Fruit fly (Drosophila melanogaster) whole organism, embryonic: ENCODE data around the gene DCAF12.

Source experiments
- Antp ChIP-seq: fragments of 200-800 bp; sonication (Bioruptor generic); optimal IDR thresholded peaks from 3 replicates; lab custom pipeline; 2016; ENCODE audit warnings: missing biosample characterization, missing genetic modification characterization
- CG10979 ChIP-seq: fragments of 200-800 bp; sonication (Bioruptor generic); optimal IDR thresholded peaks from 2 replicates; lab custom pipeline; 2018; ENCODE audit warnings: missing biosample characterization, mild to moderate bottlenecking, missing genetic modification characterization, moderate library complexity
- CG11560 ChIP-seq: fragments of 200-800 bp; sonication (Bioruptor generic); IDR thresholded peaks from 3 replicates; pipeline ENCODE4 v1.3.6; 2022; ENCODE audit warnings: missing biosample characterization, missing genetic modification characterization
- CG12071 ChIP-seq: fragments of 200-800 bp; sonication (Bioruptor generic); optimal IDR thresholded peaks from 3 replicates; lab custom pipeline; 2018; ENCODE audit warnings: missing biosample characterization, mild to moderate bottlenecking, missing genetic modification characterization
- CG13775 ChIP-seq: fragments of 200-800 bp; sonication (Bioruptor generic); optimal IDR thresholded peaks from 3 replicates; lab custom pipeline; 2017; ENCODE audit warnings: missing biosample characterization, mild to moderate bottlenecking, missing genetic modification characterization
- CG15514 ChIP-seq: fragments of 200-800 bp; sonication (Bioruptor generic); optimal IDR thresholded peaks from 3 replicates; lab custom pipeline; 2017; ENCODE audit warnings: missing biosample characterization, missing genetic modification characterization, mild to moderate bottlenecking, moderate library complexity, missing genetic modification reagents
- CG1603 ChIP-seq: fragments of 200-800 bp; sonication (Bioruptor generic); optimal IDR thresholded peaks from 2 replicates; lab custom pipeline; 2019; ENCODE audit warnings: missing biosample characterization, mild to moderate bottlenecking, missing genetic modification characterization, moderate library complexity
- CG16863 ChIP-seq: fragments of 200-800 bp; sonication (Bioruptor generic); optimal IDR thresholded peaks from 3 replicates; lab custom pipeline; 2016; ENCODE audit warnings: missing biosample characterization, missing genetic modification characterization
- CG17359 ChIP-seq: fragments of 200-800 bp; sonication (Bioruptor generic); optimal IDR thresholded peaks from 3 replicates; lab custom pipeline; 2018; ENCODE audit warnings: missing biosample characterization, mild to moderate bottlenecking, missing genetic modification characterization, moderate library complexity
- CG17385 ChIP-seq: fragments of 200-800 bp; sonication (Bioruptor generic); optimal IDR thresholded peaks from 3 replicates; lab custom pipeline; 2018; ENCODE audit warnings: missing biosample characterization, mild to moderate bottlenecking, missing genetic modification characterization
- CG17568 ChIP-seq: fragments of 200-800 bp; sonication (Bioruptor generic); optimal IDR thresholded peaks from 2 replicates; lab custom pipeline; 2018; ENCODE audit warnings: missing biosample characterization, mild to moderate bottlenecking, missing genetic modification characterization, moderate library complexity
- CG2199 ChIP-seq: fragments of 200-800 bp; sonication (Bioruptor generic); IDR thresholded peaks from 3 replicates; pipeline ENCODE4 v1.3.6; 2022; ENCODE audit warnings: missing biosample characterization, missing genetic modification characterization
- CG30403 ChIP-seq: fragments of 200-800 bp; sonication (Bioruptor generic); optimal IDR thresholded peaks from 3 replicates; lab custom pipeline; 2016; ENCODE audit warnings: missing biosample characterization, missing genetic modification characterization
- CG5245 ChIP-seq: fragments of 200-800 bp; sonication (Bioruptor generic); optimal IDR thresholded peaks from 3 replicates; lab custom pipeline; 2016; ENCODE audit warnings: missing biosample characterization, missing genetic modification characterization
- CG8290 ChIP-seq, 3 experiments: fragments of 200-800 bp; sonication (Bioruptor generic); optimal IDR thresholded peaks; 2 replicates each; lab custom pipeline; 2016 to 2019; ENCODE audit warnings: missing biosample characterization in 3 of 3, missing genetic modification characterization in 3 of 3, mild to moderate bottlenecking in 2 of 3, moderate library complexity in 1 of 3
- CkIIα-i1 ChIP-seq: fragments of 200-800 bp; sonication (Bioruptor generic); IDR thresholded peaks from 2 replicates; pipeline ENCODE4 v1.3.6; 2022; ENCODE audit warnings: missing biosample characterization, missing genetic modification characterization
- D19A ChIP-seq: fragments of 200-800 bp; optimal IDR thresholded peaks from 3 replicates; lab custom pipeline; 2019; ENCODE audit warnings: missing biosample characterization, mild to moderate bottlenecking, missing genetic modification characterization, moderate library complexity
- Doc3 ChIP-seq: fragments of 200-800 bp; sonication (Bioruptor generic); IDR thresholded peaks from 3 replicates; pipeline ENCODE4 v1.3.6; 2022; ENCODE audit warnings: missing biosample characterization, missing genetic modification characterization; ENCODE audit not compliant: partially characterized antibody
- Drgx ChIP-seq: fragments of 200-800 bp; sonication (Bioruptor generic); IDR thresholded peaks from 2 replicates; pipeline ENCODE4 v1.3.6; 2022; ENCODE audit warnings: missing biosample characterization, missing genetic modification characterization
- E2f2 ChIP-seq: fragments of 200-800 bp; sonication (Bioruptor generic); IDR thresholded peaks from 2 replicates; pipeline ENCODE4 v1.3.6; 2022; ENCODE audit warnings: missing biosample characterization, missing genetic modification characterization
- ERR ChIP-seq: fragments of 200-800 bp; sonication (Bioruptor generic); optimal IDR thresholded peaks from 2 replicates; lab custom pipeline; 2016; ENCODE audit warnings: missing biosample characterization, missing genetic modification characterization
- H15 ChIP-seq: fragments of 200-800 bp; sonication (Bioruptor generic); IDR thresholded peaks from 3 replicates; pipeline ENCODE4 v1.3.6; 2022; ENCODE audit warnings: missing biosample characterization, missing genetic modification characterization
- HLH54F ChIP-seq: fragments of 200-800 bp; sonication (Bioruptor generic); optimal IDR thresholded peaks from 3 replicates; lab custom pipeline; 2016; ENCODE audit warnings: missing biosample characterization, missing genetic modification characterization
- Mes4 ChIP-seq: fragments of 200-800 bp; sonication (Bioruptor generic); optimal IDR thresholded peaks from 2 replicates; lab custom pipeline; 2016; ENCODE audit warnings: missing biosample characterization, missing genetic modification characterization
- PHDP ChIP-seq: fragments of 200-800 bp; sonication (Bioruptor generic); optimal IDR thresholded peaks from 3 replicates; lab custom pipeline; 2018; ENCODE audit warnings: missing biosample characterization, mild to moderate bottlenecking, missing genetic modification characterization, moderate library complexity
- Side ChIP-seq: fragments of 200-800 bp; sonication (Bioruptor generic); optimal IDR thresholded peaks from 2 replicates; lab custom pipeline; 2016; ENCODE audit warnings: missing biosample characterization, missing genetic modification characterization
- Sox100B ChIP-seq: fragments of 200-800 bp; sonication (Bioruptor generic); optimal IDR thresholded peaks from 3 replicates; lab custom pipeline; 2018; ENCODE audit warnings: missing biosample characterization, mild to moderate bottlenecking, missing genetic modification characterization
- Tbp ChIP-seq: fragments of >200 bp; optimal IDR thresholded peaks from 2 replicates; lab custom pipeline; 2018; ENCODE audit warnings: missing biosample characterization, missing genetic modification characterization
- ac ChIP-seq: fragments of 200-800 bp; sonication (Bioruptor generic); optimal IDR thresholded peaks from 3 replicates; lab custom pipeline; 2017; ENCODE audit warnings: missing biosample characterization, mild to moderate bottlenecking, missing genetic modification characterization
- ara ChIP-seq: fragments of 200-800 bp; sonication (Bioruptor generic); IDR thresholded peaks from 2 replicates; pipeline ENCODE4 v1.3.6; 2022; ENCODE audit warnings: missing biosample characterization, missing genetic modification characterization
- bcd ChIP-seq: fragments of 200-800 bp; sonication (Bioruptor generic); optimal IDR thresholded peaks from 2 replicates; lab custom pipeline; 2017; ENCODE audit warnings: missing biosample characterization, mild to moderate bottlenecking, missing genetic modification characterization
- caup ChIP-seq: fragments of 200-800 bp; sonication (Bioruptor generic); optimal IDR thresholded peaks from 3 replicates; lab custom pipeline; 2017; ENCODE audit warnings: missing biosample characterization, mild to moderate bottlenecking, missing genetic modification characterization, moderate library complexity; ENCODE audit not compliant: severe bottlenecking
- cg ChIP-seq: fragments of 200-800 bp; sonication (Bioruptor generic); optimal IDR thresholded peaks from 3 replicates; lab custom pipeline; 2019; ENCODE audit warnings: missing biosample characterization, mild to moderate bottlenecking, missing genetic modification characterization, moderate library complexity
- corto ChIP-seq: fragments of 200-800 bp; sonication (Bioruptor generic); optimal IDR thresholded peaks from 2 replicates; lab custom pipeline; 2016; ENCODE audit warnings: missing biosample characterization, mild to moderate bottlenecking, missing genetic modification characterization, moderate library complexity
- da ChIP-seq: fragments of 200-800 bp; sonication (Bioruptor generic); optimal IDR thresholded peaks from 2 replicates; lab custom pipeline; 2016; ENCODE audit warnings: missing biosample characterization, missing genetic modification characterization
- dysf ChIP-seq: fragments of 200-800 bp; sonication (Bioruptor generic); IDR thresholded peaks from 3 replicates; pipeline ENCODE4 v1.3.6; 2022; ENCODE audit warnings: missing biosample characterization, missing genetic modification characterization
- fd64A ChIP-seq: fragments of 200-800 bp; sonication (Bioruptor generic); optimal IDR thresholded peaks from 3 replicates; lab custom pipeline; 2018; ENCODE audit warnings: missing biosample characterization, mild to moderate bottlenecking, missing genetic modification characterization
- gem ChIP-seq: fragments of 200-800 bp; sonication (Bioruptor generic); optimal IDR thresholded peaks from 2 replicates; lab custom pipeline; 2019; ENCODE audit warnings: missing biosample characterization, mild to moderate bottlenecking, missing genetic modification characterization, moderate library complexity
- h ChIP-seq: fragments of >200 bp; optimal IDR thresholded peaks from 2 replicates; lab custom pipeline; 2017
- lbe ChIP-seq: fragments of 200-800 bp; sonication (Bioruptor generic); optimal IDR thresholded peaks from 2 replicates; lab custom pipeline; 2016; ENCODE audit warnings: missing biosample characterization, mild to moderate bottlenecking, missing genetic modification characterization
- mam ChIP-seq: fragments of 200-800 bp; sonication (Bioruptor generic); optimal IDR thresholded peaks from 3 replicates; lab custom pipeline; 2016; ENCODE audit warnings: missing biosample characterization, missing genetic modification characterization
- nom ChIP-seq: fragments of 200-800 bp; sonication (Bioruptor generic); optimal IDR thresholded peaks from 2 replicates; lab custom pipeline; 2017; ENCODE audit warnings: missing biosample characterization, missing genetic modification characterization, mild to moderate bottlenecking, moderate library complexity, missing genetic modification reagents
- odd ChIP-seq: fragments of 200-800 bp; sonication (Bioruptor generic); optimal IDR thresholded peaks from 2 replicates; lab custom pipeline; 2017; ENCODE audit warnings: missing biosample characterization, mild to moderate bottlenecking, missing genetic modification characterization
- p53 ChIP-seq: fragments of 200-800 bp; sonication (Bioruptor generic); optimal IDR thresholded peaks from 2 replicates; lab custom pipeline; 2016; ENCODE audit warnings: missing biosample characterization, missing genetic modification characterization
- pb ChIP-seq: fragments of 200-800 bp; sonication (Bioruptor generic); optimal IDR thresholded peaks from 3 replicates; lab custom pipeline; 2016; ENCODE audit warnings: missing biosample characterization, missing genetic modification characterization
- pfk ChIP-seq: fragments of 200-800 bp; sonication (Bioruptor generic); optimal IDR thresholded peaks from 2 replicates; lab custom pipeline; 2018; ENCODE audit warnings: missing biosample characterization, mild to moderate bottlenecking, missing genetic modification characterization, moderate library complexity
- slbo ChIP-seq: fragments of 200-800 bp; sonication (Bioruptor generic); IDR thresholded peaks from 2 replicates; pipeline ENCODE4 v1.3.6; 2022; ENCODE audit warnings: missing biosample characterization, missing genetic modification characterization
- sqz ChIP-seq: fragments of 200-800 bp; sonication (Bioruptor generic); optimal IDR thresholded peaks from 3 replicates; lab custom pipeline; 2018; ENCODE audit warnings: missing biosample characterization, mild to moderate bottlenecking, missing genetic modification characterization
- stwl ChIP-seq: fragments of 200-800 bp; sonication (Bioruptor generic); optimal IDR thresholded peaks from 3 replicates; lab custom pipeline; 2018; ENCODE audit warnings: missing biosample characterization, mild to moderate bottlenecking, missing genetic modification characterization, moderate library complexity
- wor ChIP-seq: fragments of 200-800 bp; sonication (Bioruptor generic); IDR thresholded peaks from 2 replicates; pipeline ENCODE4 v1.3.6; 2022; ENCODE audit warnings: missing biosample characterization, missing genetic modification characterization

The DCAF12 gene

dm6 chr3R:11992934-11993670 is 23.7 kb downstream of the DCAF12 start, which contains the start of gene mfas (continued):
- TF ChIP-seq pfk (GFP tag; lab: Kevin White, UChicago) (peak; percentile 10), h (lab: Kevin White, UChicago) (no peak), caup (GFP tag; lab: Kevin White, UChicago) (peak; percentile 23), da (no peak), Mes4 (GFP tag; lab: Kevin White, UChicago) (no peak), ERR (GFP tag; lab: Kevin White, UChicago) (no peak), PHDP (tag; lab: Kevin White, UChicago) (peak; percentile 15), CG8290 (GFP tag; optimal IDR thresholded peaks at IDR 0.05; lab: Kevin White, UChicago) (no peak), CG8290 (tag; optimal IDR thresholded peaks at IDR 0.05; lab: Kevin White, UChicago) (peak in 1 of 2 experiments; percentile 42), H15 (no peak), lbe (GFP tag; lab: Kevin White, UChicago) (no peak), fd64A (GFP tag; lab: Kevin White, UChicago) (peak; percentile 44), CG2199 (GFP tag; lab: Robert Waterston, UW) (peak; percentile 10; the same call in 1 of the 3 replicates), bcd (GFP tag; lab: Kevin White, UChicago) (no peak), dysf (GFP tag; lab: Robert Waterston, UW) (no peak), CG30403 (no peak), cg (GFP tag; lab: Kevin White, UChicago) (peak; percentile 67), CG1603 (tag; lab: Kevin White, UChicago) (peak; percentile 35), ac (GFP tag; lab: Kevin White, UChicago) (no peak), p53 (GFP tag; lab: Kevin White, UChicago) (no peak), corto (GFP tag; lab: Kevin White, UChicago) (no peak), Side (GFP tag; lab: Kevin White, UChicago) (peak; percentile 19), gem (tag; lab: Kevin White, UChicago) (peak; percentile 28), stwl (tag; lab: Kevin White, UChicago) (no peak), D19A (tag; lab: Kevin White, UChicago) (no peak), Antp (no peak), CG17385 (no peak), E2f2 (no peak; the same call in 1 of the 2 replicates), nom (GFP tag; lab: Kevin White, UChicago) (peak; percentile 23), CG17568 (GFP tag; lab: Kevin White, UChicago) (peak; percentile 38), sqz (GFP tag; lab: Kevin White, UChicago) (peak; percentile 35), CG10979 (tag; lab: Kevin White, UChicago) (no peak), CG12071 (GFP tag; lab: Kevin White, UChicago) (peak; percentile 56), pb (peak; percentile 5), CG16863 (GFP tag; lab: Kevin White, UChicago) (no peak), slbo (GFP tag; lab: Robert Waterston, UW) (no peak), odd (GFP tag; lab: Kevin White, UChicago) (no peak), Tbp (no peak), CG15514 (GFP tag; lab: Kevin White, UChicago) (no peak), wor (GFP tag; lab: Robert Waterston, UW) (no peak), CG11560 (tag; lab: Robert Waterston, UW) (no peak), HLH54F (GFP tag; lab: Kevin White, UChicago) (no peak), CG17359 (tag; lab: Kevin White, UChicago) (peak; percentile 34), ara (GFP tag; lab: Robert Waterston, UW) (0 out of 2 replicates have a peak, but pooled peaks have one; percentile 6), Sox100B (GFP tag; lab: Kevin White, UChicago) (peak; percentile 18), CkIIα-i1 (no peak), CG13775 (GFP tag; lab: Kevin White, UChicago) (no peak), CG5245 (GFP tag; lab: Kevin White, UChicago) (no peak), mam (GFP tag; lab: Kevin White, UChicago) (no peak), Doc3 (GFP tag; lab: Robert Waterston, UW) (no peak), Drgx (GFP tag; lab: Robert Waterston, UW) (peak; percentile 42; the same call in 1 of the 2 replicates)
